Worm (Caenorhabditis elegans): Measurements from ENCODE around the gene C05D12.7.

C05D12.7 gene

ce11 chrII:11443862-11444261 lies 34.0 kb downstream of the C05D12.7 start, which contains the start of gene adbp-1:
Gene adbp-1 (plus strand): TSS chrII:11444162.
- TF ChIP-seq nhr-28 (tag; optimal IDR thresholded peaks at IDR 0.05) = no peak
- no peak for TF ChIP-seq tbx-2 (tag; optimal IDR thresholded peaks at IDR 0.05)

ce11 chrII:11444973-11445372 lies 35.1 kb downstream of the C05D12.7 start, which contains the start of gene W02B12.13:
Gene W02B12.13 (plus strand): TSS chrII:11445273.
- TF ChIP-seq jun-1 (tag; optimal IDR thresholded peaks at IDR 0.05) (no peak), aly-2 (tag; optimal IDR thresholded peaks at IDR 0.05) (no peak), nfya-1 (tag; optimal IDR thresholded peaks at IDR 0.05; ENCODE audit: insufficient read depth) (no peak), egl-5 (tag; optimal IDR thresholded peaks at IDR 0.05) (no peak), elt-1 (tag; optimal IDR thresholded peaks at IDR 0.05) (no peak), elt-2 (tag; optimal IDR thresholded peaks at IDR 0.05) (no peak), daf-12 (tag; optimal IDR thresholded peaks at IDR 0.05) (no peak), fkh-2 (tag; optimal IDR thresholded peaks at IDR 0.05) (no peak), mdl-1 (tag; optimal IDR thresholded peaks at IDR 0.05) (no peak), ztf-4 (tag; optimal IDR thresholded peaks at IDR 0.05) (no peak), nhr-28 (tag; optimal IDR thresholded peaks at IDR 0.05) (no peak), fkh-10 (GFP tag; optimal IDR thresholded peaks at IDR 0.05) (no peak), lsy-12 (tag; optimal IDR thresholded peaks at IDR 0.05) (no peak), sea-2 (GFP tag; optimal IDR thresholded peaks at IDR 0.05) (no peak), fos-1 (tag; optimal IDR thresholded peaks at IDR 0.05) (no peak)

DNA sequence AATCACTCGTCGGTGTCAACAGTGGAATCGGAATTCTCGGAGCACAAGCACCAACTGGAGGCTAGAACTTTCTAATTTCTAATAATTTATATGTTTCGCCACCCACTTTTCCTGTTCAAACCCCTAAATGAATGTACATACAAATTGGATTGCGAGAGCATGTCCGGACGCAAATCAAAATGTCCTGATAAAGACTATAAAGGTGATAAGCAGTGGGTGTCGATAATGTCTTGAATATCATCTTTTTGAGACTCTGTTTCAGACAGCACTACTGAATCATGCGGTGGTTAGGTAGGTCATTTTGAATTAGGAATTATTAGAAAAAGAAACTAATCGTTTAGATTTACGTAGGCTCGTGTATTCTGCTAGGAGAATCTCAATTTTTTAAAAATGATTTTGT lies 38.9 kb downstream of the C05D12.7 start, which contains the start of gene W02B12.1:
TSS of gene W02B12.1 (plus strand) at position 269 of the 400 bp plus-strand sequence.
- peak; percentile 77 for TF ChIP-seq elt-2 (tag; optimal IDR thresholded peaks at IDR 0.05)
- peak; percentile 72 for TF ChIP-seq pqm-1 (tag; optimal IDR thresholded peaks at IDR 0.05)
- no peak for TF ChIP-seq hmg-11 (tag; optimal IDR thresholded peaks at IDR 0.05)

ce11 chrII:11450882-11451281 lies 41.0 kb downstream of the C05D12.7 start:
- TF ChIP-seq R02D3.7 (tag; optimal IDR thresholded peaks at IDR 0.05) = no peak
- no peak for TF ChIP-seq fkh-10 (GFP tag; optimal IDR thresholded peaks at IDR 0.05)
- TF ChIP-seq lin-15B (tag; optimal IDR thresholded peaks at IDR 0.05) = no peak
- no peak for TF ChIP-seq nhr-43 (tag; optimal IDR thresholded peaks at IDR 0.05; ENCODE audit: poor library complexity, severe bottlenecking)
- TF ChIP-seq ceh-9 (tag; optimal IDR thresholded peaks at IDR 0.05) = no peak
- no peak for TF ChIP-seq ama-1 (optimal IDR thresholded peaks at IDR 0.05)
- no peak for TF ChIP-seq ceh-16 (tag; optimal IDR thresholded peaks at IDR 0.05)
- no peak for TF ChIP-seq elt-3 (tag; optimal IDR thresholded peaks at IDR 0.05)
- no peak for TF ChIP-seq snpc-4 (tag; optimal IDR thresholded peaks at IDR 0.05)
- no peak for TF ChIP-seq skn-1 (tag; optimal IDR thresholded peaks at IDR 0.05)
- no peak for TF ChIP-seq lsy-12 (tag; optimal IDR thresholded peaks at IDR 0.05)
- no peak for TF ChIP-seq nfya-1 (tag; optimal IDR thresholded peaks at IDR 0.05; ENCODE audit: insufficient read depth)
- TF ChIP-seq egl-5 (tag; optimal IDR thresholded peaks at IDR 0.05) = no peak
- TF ChIP-seq hmg-11 (tag; optimal IDR thresholded peaks at IDR 0.05) = no peak
- no peak for TF ChIP-seq zag-1 (tag; optimal IDR thresholded peaks at IDR 0.05)
- TF ChIP-seq tbx-2 (tag; optimal IDR thresholded peaks at IDR 0.05) = no peak
- no peak for TF ChIP-seq ZK546.5 (tag; optimal IDR thresholded peaks at IDR 0.05)
- no peak for TF ChIP-seq elt-1 (tag; optimal IDR thresholded peaks at IDR 0.05)
- no peak for TF ChIP-seq sea-2 (GFP tag; optimal IDR thresholded peaks at IDR 0.05)

ce11 chrII:11451738-11452137 lies 41.9 kb downstream of the C05D12.7 start:
- TF ChIP-seq elt-1 (tag; optimal IDR thresholded peaks at IDR 0.05) (no peak), ceh-82 (tag; optimal IDR thresholded peaks at IDR 0.05) (no peak), mdl-1 (tag; optimal IDR thresholded peaks at IDR 0.05) (no peak), elt-2 (tag; optimal IDR thresholded peaks at IDR 0.05) (no peak), lin-39 (tag; optimal IDR thresholded peaks at IDR 0.05) (no peak), nhr-12 (tag; optimal IDR thresholded peaks at IDR 0.05) (no peak)

DNA sequence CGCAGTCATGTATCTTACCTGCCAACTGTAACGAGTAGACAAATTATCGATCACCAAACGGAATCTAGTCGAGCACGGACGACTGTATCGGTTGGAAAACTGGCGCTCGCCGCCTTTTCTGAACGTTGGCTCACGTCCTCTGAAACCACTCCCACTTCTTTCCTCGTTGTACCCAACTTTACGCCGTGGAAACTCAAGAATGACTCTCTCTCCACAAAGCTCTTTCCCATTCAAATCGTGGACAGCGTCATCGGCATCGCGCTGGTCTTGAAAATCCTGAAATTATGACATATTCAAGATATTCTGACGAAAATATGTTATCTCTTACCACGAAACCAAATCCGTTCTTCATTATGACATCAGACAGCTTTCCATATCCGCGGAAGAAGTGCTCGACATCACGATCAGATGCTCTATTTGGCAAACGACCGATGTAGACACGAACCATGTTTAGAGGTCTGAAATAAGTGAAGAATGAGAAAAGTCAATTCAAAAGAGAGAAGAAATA lies 42.7 kb downstream of the C05D12.7 start, which contains the start of gene rsp-2:
TSS of gene rsp-2 (minus strand) at position 458 of the 508 bp plus-strand sequence.
- TF ChIP-seq nhr-76 (tag; optimal IDR thresholded peaks at IDR 0.05) = no peak
- no peak for TF ChIP-seq nhr-67 (tag; optimal IDR thresholded peaks at IDR 0.05)
- no peak for TF ChIP-seq snpc-4 (tag; optimal IDR thresholded peaks at IDR 0.05)
- no peak for TF ChIP-seq nhr-77 (tag; optimal IDR thresholded peaks at IDR 0.05)
- TF ChIP-seq ceh-82 (tag; optimal IDR thresholded peaks at IDR 0.05) = no peak
- TF ChIP-seq egl-5 (tag; optimal IDR thresholded peaks at IDR 0.05) = no peak
- no peak for TF ChIP-seq ceh-28 (tag; optimal IDR thresholded peaks at IDR 0.05)
- no peak for TF ChIP-seq daf-12 (tag; optimal IDR thresholded peaks at IDR 0.05)
- TF ChIP-seq nhr-11 (tag; optimal IDR thresholded peaks at IDR 0.05) = no peak

Measured in whole organism, L3 larva.